Worm (Caenorhabditis elegans): Measurements from ENCODE around the gene ent-4.

ent-4 gene

DNA sequence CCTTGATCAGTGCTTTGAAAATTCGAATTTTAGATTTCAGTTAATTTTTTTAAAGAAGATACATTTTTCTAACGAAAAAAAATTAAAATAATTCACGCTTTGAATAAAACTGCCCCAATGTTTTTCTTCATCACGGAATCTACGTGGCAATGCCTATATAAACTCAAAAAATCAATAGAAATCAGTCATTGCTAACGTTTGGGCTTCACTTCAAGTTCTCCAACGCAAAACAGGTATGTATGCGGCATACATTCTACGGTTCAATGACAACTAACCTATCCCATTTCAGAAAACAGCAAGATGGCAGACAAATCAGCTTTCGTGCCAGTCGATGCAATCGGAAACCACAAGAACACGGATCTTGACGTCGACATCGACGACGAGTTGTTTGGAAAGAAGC lies 18.7 kb downstream of the ent-4 start, which contains the start of gene C47A4.5:
C47A4.5 (plus strand) TSS at position 301 of the 400 bp plus-strand sequence.
- TF ChIP-seq nhr-237 (tag; optimal IDR thresholded peaks at IDR 0.05) = no peak
- TF ChIP-seq egl-43 (GFP tag; IDR thresholded peaks at IDR 0.05) = no peak
- no peak for TF ChIP-seq lin-29 (GFP tag; IDR thresholded peaks at IDR 0.05)
- TF ChIP-seq dmd-8 (GFP tag; IDR thresholded peaks at IDR 0.05) = no peak
- no peak for TF ChIP-seq dve-1 (tag; optimal IDR thresholded peaks at IDR 0.05; ENCODE audit: insufficient read depth)
- TF ChIP-seq nhr-77 (tag; optimal IDR thresholded peaks at IDR 0.05) = no peak
- TF ChIP-seq hif-1 (tag; optimal IDR thresholded peaks at IDR 0.05) = no peak
- no peak for TF ChIP-seq fos-1 (tag; optimal IDR thresholded peaks at IDR 0.05)
- TF ChIP-seq ama-1 (optimal IDR thresholded peaks at IDR 0.05) = no peak
- TF ChIP-seq cey-2 (tag; optimal IDR thresholded peaks at IDR 0.05; ENCODE audit: borderline replicate concordance, insufficient read depth) = no peak

DNA sequence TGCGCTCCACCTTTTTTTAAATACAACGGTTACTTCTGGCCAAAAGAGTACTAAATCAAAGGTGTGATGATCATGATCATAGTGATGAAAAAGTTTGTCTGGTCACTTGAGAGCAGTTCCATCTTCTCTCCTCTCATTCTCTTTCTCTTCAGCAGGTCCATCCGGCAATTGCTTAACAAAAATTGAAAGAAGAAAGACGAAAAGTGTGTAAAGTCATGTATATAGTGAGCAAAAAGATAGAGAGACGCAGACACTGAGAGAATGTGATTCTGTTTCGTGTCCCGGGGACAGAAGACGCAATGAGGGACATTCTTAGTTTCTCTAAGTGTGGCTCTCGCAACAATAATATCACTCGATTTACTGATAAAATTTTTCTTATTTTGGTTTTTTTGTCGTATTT lies 22.1 kb downstream of the ent-4 start:
- TF ChIP-seq F49E8.2 (tag; optimal IDR thresholded peaks at IDR 0.05; ENCODE audit: borderline replicate concordance) (no peak), unc-62 (GFP tag; optimal IDR thresholded peaks at IDR 0.05 in 1 of 2) (peak in 1 of 2 experiments; percentile 7), unc-62 (tag; optimal IDR thresholded peaks at IDR 0.05) (no peak), daf-12 (tag; optimal IDR thresholded peaks at IDR 0.05) (no peak), set-16 (GFP tag; IDR thresholded peaks at IDR 0.05) (no peak), nhr-11 (tag; optimal IDR thresholded peaks at IDR 0.05) (peak; percentile 8), hif-1 (tag; optimal IDR thresholded peaks at IDR 0.05) (no peak), ctbp-1 (GFP tag; IDR thresholded peaks at IDR 0.05) (no peak), nhr-237 (tag; optimal IDR thresholded peaks at IDR 0.05) (no peak), aha-1 (tag) (peak; percentile 73)

DNA sequence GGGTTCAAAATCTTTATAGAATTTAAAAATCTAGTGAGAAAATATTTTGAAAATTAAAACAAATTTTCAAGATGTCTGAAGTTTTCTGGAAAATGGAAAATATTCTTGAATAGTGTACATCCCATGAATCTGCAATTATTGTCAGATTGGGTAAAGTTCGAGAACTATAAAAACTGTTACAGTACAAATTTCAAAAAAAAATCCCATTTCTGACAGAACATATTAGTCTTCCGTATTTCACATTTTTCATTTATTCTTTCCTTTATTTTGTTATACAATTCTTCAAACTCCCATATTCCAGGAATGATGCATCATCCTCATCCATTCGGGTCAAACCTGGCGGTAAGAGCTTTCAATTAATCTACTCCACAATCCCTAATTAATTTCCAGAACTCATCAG lies 23.3 kb downstream of the ent-4 start, which contains the start of gene sorb-1:
sorb-1 (plus strand) TSS at position 301 of the 400 bp plus-strand sequence.
- no peak for TF ChIP-seq Y48G9A.11 (GFP tag; IDR thresholded peaks at IDR 0.05)
- peak; percentile 11 for TF ChIP-seq aha-1 (tag)
- no peak for TF ChIP-seq hlh-11 (tag; optimal IDR thresholded peaks at IDR 0.05)
- no peak for TF ChIP-seq lin-39 (tag; optimal IDR thresholded peaks at IDR 0.05)
- no peak for TF ChIP-seq nhr-25 (tag; optimal IDR thresholded peaks at IDR 0.05; ENCODE audit: borderline replicate concordance, insufficient read depth)
- peak in 1 of 2 experiments; percentile 21 for TF ChIP-seq unc-62 (GFP tag; optimal IDR thresholded peaks at IDR 0.05 in 1 of 2)
- TF ChIP-seq unc-62 (tag; optimal IDR thresholded peaks at IDR 0.05) = no peak

DNA sequence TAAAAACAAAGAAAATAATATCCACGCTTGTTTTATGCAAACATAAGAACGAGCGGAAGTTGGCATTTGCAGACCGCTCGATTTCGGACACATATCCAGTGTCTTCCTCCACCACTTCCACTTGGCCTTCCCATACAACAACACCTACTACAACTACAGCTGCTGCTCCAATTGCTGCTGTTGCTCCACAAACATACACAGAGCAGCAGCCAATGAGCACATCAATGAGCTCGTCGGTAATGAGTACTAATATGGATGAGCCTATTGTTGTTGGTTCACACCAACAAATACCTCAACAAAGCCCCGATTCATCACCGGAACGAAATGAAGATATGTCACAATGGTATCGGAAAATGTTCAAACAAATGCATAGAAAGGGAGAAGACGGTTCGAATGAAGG lies 28.9 kb downstream of the ent-4 start:
- TF ChIP-seq attf-4 (tag; optimal IDR thresholded peaks at IDR 0.05) (no peak), aha-1 (tag) (peak; percentile 90), unc-62 (GFP tag; optimal IDR thresholded peaks at IDR 0.05 in 1 of 2) (peak in 1 of 2 experiments; percentile 64), unc-62 (tag; optimal IDR thresholded peaks at IDR 0.05) (no peak)

DNA sequence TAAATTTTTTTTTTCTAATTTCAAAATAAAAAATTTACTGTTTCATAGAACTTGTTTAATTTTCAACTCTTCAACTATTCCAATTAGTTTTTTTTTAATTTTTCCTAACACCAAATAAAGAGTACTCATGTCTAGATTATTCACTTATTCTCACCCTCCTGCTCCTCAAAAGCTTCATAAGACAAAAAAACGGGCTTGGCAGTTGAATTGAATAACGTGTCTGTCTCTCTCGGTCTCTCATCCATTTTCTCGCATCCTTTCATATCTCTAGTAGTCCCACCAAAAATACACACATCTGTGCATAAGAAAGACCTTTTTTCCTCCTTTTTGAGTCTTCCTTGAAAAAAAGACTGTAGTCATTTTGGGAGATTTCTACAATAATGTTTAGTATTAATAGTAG lies 36.7 kb downstream of the ent-4 start:
- peak in 1 of 2 experiments; percentile 86 for TF ChIP-seq unc-62 (GFP tag; optimal IDR thresholded peaks at IDR 0.05 in 1 of 2)
- no peak for TF ChIP-seq unc-62 (tag; optimal IDR thresholded peaks at IDR 0.05)
- no peak for TF ChIP-seq unc-39 (tag; optimal IDR thresholded peaks at IDR 0.05)

DNA sequence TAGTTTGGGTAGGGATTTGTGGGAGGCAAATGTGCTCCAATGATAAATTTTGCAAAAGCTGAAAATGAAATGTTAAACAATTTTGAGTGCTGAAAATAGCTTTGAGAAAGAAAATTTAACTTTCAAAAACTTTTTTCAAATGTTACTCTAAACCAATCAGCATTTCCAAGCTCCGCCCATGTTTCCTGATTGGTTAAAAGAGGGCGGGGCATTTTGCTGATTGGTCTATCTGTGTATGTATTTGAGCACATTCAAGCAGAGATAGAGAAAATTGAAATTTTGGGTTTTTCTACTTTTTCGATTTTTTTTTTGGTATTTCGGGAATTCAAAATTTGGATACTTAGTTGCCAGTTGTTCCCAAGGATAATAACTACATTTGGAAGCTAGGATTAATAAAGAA lies 38.0 kb downstream of the ent-4 start:
- TF ChIP-seq aha-1 (tag) (no peak), nhr-11 (tag; optimal IDR thresholded peaks at IDR 0.05) (no peak), ceh-20 (GFP tag; IDR thresholded peaks at IDR 0.05) (no peak), Y48G9A.11 (GFP tag; IDR thresholded peaks at IDR 0.05) (no peak), ztf-11 (tag; optimal IDR thresholded peaks at IDR 0.05) (no peak), arid-1 (GFP tag; conservative IDR thresholded peaks at IDR 0.05) (no peak), T26A8.4 (GFP tag; IDR thresholded peaks at IDR 0.05) (no peak), mxl-3 (GFP tag; optimal IDR thresholded peaks at IDR 0.05) (no peak), lin-39 (tag; optimal IDR thresholded peaks at IDR 0.05) (no peak), dmd-8 (GFP tag; IDR thresholded peaks at IDR 0.05) (no peak), nhr-76 (tag; optimal IDR thresholded peaks at IDR 0.05) (no peak), dmd-6 (GFP tag; IDR thresholded peaks at IDR 0.05) (no peak)

Measured in whole organism, L4 larva.